Worm (Caenorhabditis elegans): ENCODE results near the gene F45E1.5.

The F45E1.5 gene

DNA sequence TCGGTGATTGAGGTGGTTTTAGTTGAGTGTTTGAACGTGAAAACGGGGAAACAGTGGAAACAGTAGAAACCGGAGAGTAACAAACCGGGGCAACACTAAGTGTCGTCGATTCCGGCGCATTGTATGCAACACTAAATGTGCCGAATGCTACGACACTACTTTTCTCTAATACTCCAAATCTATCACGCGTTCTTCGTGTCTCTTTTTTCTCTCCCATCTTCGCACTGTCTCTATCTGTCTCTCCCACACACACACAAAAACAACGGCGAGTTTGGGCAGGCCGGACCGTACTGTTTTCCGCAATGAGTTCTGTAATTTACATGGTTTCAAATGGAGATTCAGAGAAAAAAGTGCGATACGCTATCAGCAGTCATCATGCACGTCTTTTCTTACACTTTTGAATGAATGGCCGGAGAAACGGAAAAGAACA, 14.4 kb upstream of the F45E1.5 start (continued):
- TF ChIP-seq let-607 (tag; optimal IDR thresholded peaks at IDR 0.05) (peak; percentile 57 to 63), ztf-18 (tag; optimal IDR thresholded peaks at IDR 0.05) (peak; percentile 21), rec-8 (tag; optimal IDR thresholded peaks at IDR 0.05) (no peak), nhr-179 (tag; optimal IDR thresholded peaks at IDR 0.05) (no peak), tlf-1 (GFP tag; optimal IDR thresholded peaks at IDR 0.05) (peak; percentile 50), dpl-1 (GFP tag; optimal IDR thresholded peaks at IDR 0.05) (no peak), lin-40 (tag; optimal IDR thresholded peaks at IDR 0.05) (peak; percentile 57), tbp1 (GFP tag; optimal IDR thresholded peaks at IDR 0.05) (no peak), ets-4 (GFP tag; optimal IDR thresholded peaks at IDR 0.05) (peak; percentile 98), bed-2 (GFP tag; IDR thresholded peaks at IDR 0.05) (no peak), hmg-20 (GFP tag; IDR thresholded peaks at IDR 0.05) (no peak), ekl-4 (GFP tag; IDR thresholded peaks at IDR 0.05) (no peak), rcor-1 (GFP tag; IDR thresholded peaks at IDR 0.05) (0 out of 2 replicates have a peak, but pooled peaks have one; percentile 16), hlh-26 (GFP tag; conservative IDR thresholded peaks at IDR 0.05) (no peak), B0336.3 (GFP tag; IDR thresholded peaks at IDR 0.05) (peak; percentile 78), cebp-1 (GFP tag; IDR thresholded peaks at IDR 0.05) (0 out of 2 replicates have a peak, but pooled peaks have one; percentile 31), cebp-1 (tag; optimal IDR thresholded peaks at IDR 0.05) (peak; percentile 71), hmg-1.2 (GFP tag; IDR thresholded peaks at IDR 0.05) (peak; percentile 72), hrde-1 (tag; optimal IDR thresholded peaks at IDR 0.05; ENCODE audit: borderline replicate concordance) (no peak), lag-1 (GFP tag; IDR thresholded peaks at IDR 0.05) (no peak), egl-44 (GFP tag; IDR thresholded peaks at IDR 0.05) (0 out of 2 replicates have a peak, but pooled peaks have one; percentile 40), F49E8.2 (tag; optimal IDR thresholded peaks at IDR 0.05; ENCODE audit: insufficient read depth) (no peak), chd-7 (tag; optimal IDR thresholded peaks at IDR 0.05) (peak; percentile 34), snpc-4 (GFP tag; optimal IDR thresholded peaks at IDR 0.05) (no peak), snpc-4 (tag; optimal IDR thresholded peaks at IDR 0.05) (peak in 1 of 4 experiments; percentile 33)

DNA sequence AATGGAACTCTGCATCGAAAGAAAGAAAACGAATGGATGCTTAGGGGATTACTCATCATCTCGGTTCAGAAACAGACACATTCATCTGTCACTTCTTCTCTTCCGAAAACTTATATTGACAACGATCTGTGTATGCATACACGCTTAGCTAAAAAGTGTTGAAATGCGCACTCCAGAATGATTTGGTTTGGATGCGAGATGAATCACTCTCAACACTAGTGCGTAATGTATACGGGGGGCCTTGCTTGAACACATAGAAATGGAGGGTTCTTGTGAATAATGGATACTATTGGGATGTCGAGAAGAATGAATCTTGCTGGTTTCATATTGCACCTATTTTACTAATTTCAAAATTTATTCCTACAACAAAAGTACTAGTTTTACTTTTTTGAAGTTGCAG, 12.5 kb upstream of the F45E1.5 start:
- TF ChIP-seq tbp1 (GFP tag; optimal IDR thresholded peaks at IDR 0.05) (no peak), snpc-3.4 (tag; optimal IDR thresholded peaks at IDR 0.05) (no peak), snpc-1.1 (tag; optimal IDR thresholded peaks at IDR 0.05; ENCODE audit: insufficient read depth) (no peak), pbrm-1 (GFP tag; IDR thresholded peaks at IDR 0.05) (no peak), fkh-3 (tag; optimal IDR thresholded peaks at IDR 0.05) (no peak), snpc-1.3 (tag; optimal IDR thresholded peaks at IDR 0.05; ENCODE audit: insufficient read depth) (no peak)

DNA sequence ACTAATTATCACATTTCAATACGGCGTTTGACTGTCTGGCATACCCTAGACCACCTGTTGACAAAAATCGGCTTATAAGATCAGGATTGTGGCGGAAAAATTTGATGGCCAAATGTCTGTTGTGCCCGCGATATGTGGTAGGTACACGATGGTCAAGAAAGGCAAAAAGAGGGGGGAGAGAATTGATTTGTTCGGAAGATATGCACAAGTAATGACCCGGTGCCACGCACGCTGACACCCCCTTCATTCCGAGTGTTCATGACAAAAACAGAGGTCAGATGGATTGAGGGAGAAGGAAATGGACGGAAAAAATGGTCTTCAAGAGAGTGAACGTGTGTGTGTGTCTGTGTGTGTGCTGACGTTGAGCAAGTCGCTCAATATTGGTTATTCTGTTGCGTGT, 11.1 kb upstream of the F45E1.5 start:
- TF ChIP-seq akir-1 (GFP tag; optimal IDR thresholded peaks at IDR 0.05) = no peak
- TF ChIP-seq nhr-80 (tag; optimal IDR thresholded peaks at IDR 0.05) = no peak
- TF ChIP-seq hmg-1.2 (GFP tag; IDR thresholded peaks at IDR 0.05) = no peak
- no peak for TF ChIP-seq dpl-1 (GFP tag; optimal IDR thresholded peaks at IDR 0.05)
- TF ChIP-seq bed-2 (GFP tag; IDR thresholded peaks at IDR 0.05) = no peak
- TF ChIP-seq aptf-2 (GFP tag; conservative IDR thresholded peaks at IDR 0.05) = no peak
- TF ChIP-seq ceh-79 (tag; optimal IDR thresholded peaks at IDR 0.05) = no peak
- TF ChIP-seq F22D6.2 (tag; optimal IDR thresholded peaks at IDR 0.05) = no peak
- no peak for TF ChIP-seq Y95B8A.8 (GFP tag; IDR thresholded peaks at IDR 0.05)
- TF ChIP-seq hlh-26 (GFP tag; conservative IDR thresholded peaks at IDR 0.05) = no peak
- no peak for TF ChIP-seq Y53G8AR.9 (GFP tag; conservative IDR thresholded peaks at IDR 0.05)
- no peak for TF ChIP-seq T26A5.8 (tag; optimal IDR thresholded peaks at IDR 0.05)
- no peak for TF ChIP-seq Y53F4B.3 (GFP tag; IDR thresholded peaks at IDR 0.05)
